Fruit fly (Drosophila melanogaster) whole organism, wandering third instar larva: ENCODE measurements around the gene CG2698.

ENCODE experiments used
- Abd-B ChIP-seq: fragments of >200 bp; optimal IDR thresholded peaks from 2 replicates; lab custom pipeline; 2017; ENCODE audit warnings: missing biosample characterization, missing genetic modification characterization
- Dfd ChIP-seq: fragments of >200 bp; optimal IDR thresholded peaks from 2 replicates; lab custom pipeline; 2017; ENCODE audit warnings: missing biosample characterization, missing genetic modification characterization
- GATAd ChIP-seq: sonication (Bioruptor generic); optimal IDR thresholded peaks from 2 replicates; lab custom pipeline; 2016; ENCODE audit warnings: missing biosample characterization, missing genetic modification characterization
- Hr78 ChIP-seq: fragments of >200 bp; optimal IDR thresholded peaks from 2 replicates; lab custom pipeline; 2017; ENCODE audit warnings: missing biosample characterization, missing genetic modification characterization
- N ChIP-seq: fragments of >200 bp; optimal IDR thresholded peaks from 2 replicates; lab custom pipeline; 2018; ENCODE audit warnings: missing biosample characterization, missing external identifiers, missing genetic modification characterization
- OdsH ChIP-seq: fragments of 200-800 bp; sonication (Bioruptor generic); optimal IDR thresholded peaks from 2 replicates; lab custom pipeline; 2016; ENCODE audit warnings: missing biosample characterization, mild to moderate bottlenecking, missing genetic modification characterization
- Rel ChIP-seq, 2 experiments: fragments of 200-800 bp; sonication (Bioruptor generic) in 1 of 2; optimal IDR thresholded peaks; 2 replicates in 1 of 2; 3 replicates in 1 of 2; lab custom pipeline; 2016 to 2019; ENCODE audit warnings: mild to moderate bottlenecking in 2 of 2, missing biosample characterization in 2 of 2, missing genetic modification characterization in 2 of 2, moderate library complexity in 1 of 2
- fru ChIP-seq: fragments of 200-800 bp; sonication (Bioruptor generic); optimal IDR thresholded peaks from 3 replicates; lab custom pipeline; 2016; ENCODE audit warnings: missing biosample characterization, mild to moderate bottlenecking, missing genetic modification characterization
- h ChIP-seq: fragments of 200-800 bp; sonication (Bioruptor generic); optimal IDR thresholded peaks from 3 replicates; lab custom pipeline; 2016; ENCODE audit warnings: missing biosample characterization, mild to moderate bottlenecking, missing genetic modification characterization
- pan ChIP-seq: fragments of >200 bp; optimal IDR thresholded peaks from 2 replicates; lab custom pipeline; 2017
- psq ChIP-seq: fragments of 200-800 bp; sonication (Bioruptor generic); optimal IDR thresholded peaks from 3 replicates; lab custom pipeline; 2017; ENCODE audit warnings: missing biosample characterization, mild to moderate bottlenecking, missing genetic modification characterization, moderate library complexity
- sage ChIP-seq: fragments of 200-800 bp; sonication (Bioruptor generic); optimal IDR thresholded peaks from 2 replicates; lab custom pipeline; 2016; ENCODE audit warnings: missing biosample characterization, mild to moderate bottlenecking, missing genetic modification characterization
- sv ChIP-seq: fragments of 200-800 bp; sonication (Bioruptor generic); optimal IDR thresholded peaks from 3 replicates; lab custom pipeline; 2016; ENCODE audit warnings: missing biosample characterization, missing genetic modification characterization
- usp ChIP-seq: fragments of >200 bp; optimal IDR thresholded peaks from 2 replicates; lab custom pipeline; 2017; ENCODE audit warnings: missing biosample characterization, missing genetic modification characterization

- TF ChIP-seq GATAd (GFP tag; lab: Kevin White, UChicago) (no peak), sage (GFP tag; lab: Kevin White, UChicago) (no peak), usp (GFP tag; lab: Kevin White, UChicago) (no peak), Dfd (no peak), Abd-B (GFP tag; lab: Kevin White, UChicago) (no peak), psq (GFP tag; lab: Kevin White, UChicago) (no peak), fru (GFP tag; lab: Kevin White, UChicago) (no peak), Hr78 (no peak), OdsH (no peak), h (GFP tag; lab: Kevin White, UChicago) (no peak), sv (GFP tag; lab: Kevin White, UChicago) (no peak), pan (lab: Kevin White, UChicago) (no peak), Rel (GFP tag; optimal IDR thresholded peaks at IDR 0.05; lab: Kevin White, UChicago) (no peak), Rel (tag; optimal IDR thresholded peaks at IDR 0.05; lab: Kevin White, UChicago) (no peak), N (GFP tag; lab: Kevin White, UChicago) (no peak)
Observed at dm6 chr3R:8038927-8039326, 37.6 kb downstream of the CG2698 start.
